Fruit fly (Drosophila melanogaster): Measurements from ENCODE around the gene wor.

The wor gene

dm6 chr2L:15392371-15392770 is 33.0 kb downstream of the wor start (continued):
- TF ChIP-seq sens (GFP tag) (peak; percentile 72), ken (GFP tag; IDR thresholded peaks at IDR 0.05) (0 out of 3 replicates have a peak, but pooled peaks have one; percentile 26), gem (tag; optimal IDR thresholded peaks at IDR 0.05) (peak; percentile 53)

- TF ChIP-seq Sox102F (GFP tag; optimal IDR thresholded peaks at IDR 0.05) = no peak
- TF ChIP-seq CG2129 (GFP tag; IDR thresholded peaks at IDR 0.05; ENCODE audit: partially characterized antibody) = no peak
- TF ChIP-seq CG13775 (GFP tag; optimal IDR thresholded peaks at IDR 0.05) = no peak
Measured at dm6 chr2L:15390421-15390820, 35.0 kb downstream of the wor start.

- peak in 1 of 2 experiments; percentile 12 for TF ChIP-seq bsh (GFP tag; optimal IDR thresholded peaks at IDR 0.05)
- no peak for TF ChIP-seq CG16863 (GFP tag; optimal IDR thresholded peaks at IDR 0.05)
- TF ChIP-seq lbe (GFP tag; optimal IDR thresholded peaks at IDR 0.05) = peak; percentile 43
- TF ChIP-seq nom (GFP tag; optimal IDR thresholded peaks at IDR 0.05) = peak; percentile 72
- TF ChIP-seq corto (GFP tag; optimal IDR thresholded peaks at IDR 0.05) = peak; percentile 21
Measured at dm6 chr2L:15388980-15389379, 36.4 kb downstream of the wor start.

- TF ChIP-seq Blimp-1 (GFP tag; optimal IDR thresholded peaks at IDR 0.05) = peak; percentile 21
- TF ChIP-seq CG10321 (GFP tag; IDR thresholded peaks at IDR 0.05) = no peak
Measured at dm6 chr2L:15387886-15388605, 37.3 kb downstream of the wor start.

- no peak for TF ChIP-seq CG9932 (GFP tag; IDR thresholded peaks at IDR 0.05)
- TF ChIP-seq corto (GFP tag; optimal IDR thresholded peaks at IDR 0.05) = peak; percentile 33
Measured at dm6 chr2L:15386749-15387148, 38.6 kb downstream of the wor start.

- TF ChIP-seq CG15696 (tag; optimal IDR thresholded peaks at IDR 0.05) (peak; percentile 15), D19A (tag; optimal IDR thresholded peaks at IDR 0.05) (peak; percentile 96), CG2116 (GFP tag; optimal IDR thresholded peaks at IDR 0.05) (no peak), dmrt11E (tag; optimal IDR thresholded peaks at IDR 0.05) (peak; percentile 55), her (GFP tag; optimal IDR thresholded peaks at IDR 0.05) (no peak), CG6272 (GFP tag; IDR thresholded peaks at IDR 0.05) (no peak), CG7839 (tag; optimal IDR thresholded peaks at IDR 0.05) (peak; percentile 12), phol (tag; optimal IDR thresholded peaks at IDR 0.05) (peak; percentile 16), CG12155 (GFP tag; optimal IDR thresholded peaks at IDR 0.05) (no peak), CG32767 (GFP tag; IDR thresholded peaks at IDR 0.05) (no peak), CG6175 (GFP tag; IDR thresholded peaks at IDR 0.05) (no peak), CG1603 (tag; optimal IDR thresholded peaks at IDR 0.05) (no peak), Fer1 (GFP tag; optimal IDR thresholded peaks at IDR 0.05) (no peak), gem (tag; optimal IDR thresholded peaks at IDR 0.05) (peak; percentile 20), CG17361 (GFP tag; IDR thresholded peaks at IDR 0.05) (no peak), ara (GFP tag; IDR thresholded peaks at IDR 0.05) (peak; percentile 39; the same call in 1 of the 2 replicates), sim (GFP tag; IDR thresholded peaks at IDR 0.05) (no peak), CG17568 (GFP tag; optimal IDR thresholded peaks at IDR 0.05) (no peak), CG2889 (GFP tag; IDR thresholded peaks at IDR 0.05) (no peak), row (GFP tag; IDR thresholded peaks at IDR 0.05) (0 out of 3 replicates have a peak, but pooled peaks have one; percentile 19), CTCF (GFP tag; optimal IDR thresholded peaks at IDR 0.05) (no peak), CG10267 (tag; optimal IDR thresholded peaks at IDR 0.05) (peak; percentile 23), CG14014 (GFP tag; IDR thresholded peaks at IDR 0.05) (no peak), CG17829 (tag; optimal IDR thresholded peaks at IDR 0.05) (peak; percentile 18), CG14710 (tag; optimal IDR thresholded peaks at IDR 0.05) (peak; percentile 40), CG11247 (GFP tag; IDR thresholded peaks at IDR 0.05) (no peak), Dad (GFP tag; optimal IDR thresholded peaks at IDR 0.05) (no peak), CG18764 (GFP tag; optimal IDR thresholded peaks at IDR 0.05) (no peak), Doc2 (GFP tag; IDR thresholded peaks at IDR 0.05) (no peak)
Measured at dm6 chr2L:15386075-15386474, 39.3 kb downstream of the wor start.

Measured in whole organism, embryonic.